Worm (Caenorhabditis elegans): ENCODE measurements around the gene F23B12.7.
"Not testable (repeated sequence)": the region's sequence is repeated elsewhere in the genome, so short reads cannot be mapped to it uniquely, and the experiment has no call there.

ce11 chrV:14463087-14463486 lies 13.6 kb downstream of the F23B12.7 start, which contains the start of gene F08H9.3:
- not testable (repeated sequence) for TF ChIP-seq zag-1 (tag; optimal IDR thresholded peaks at IDR 0.05); elt-3 (tag; optimal IDR thresholded peaks at IDR 0.05); nhr-6 (tag; optimal IDR thresholded peaks at IDR 0.05); lin-13 (GFP tag; optimal IDR thresholded peaks at IDR 0.05)
- TF ChIP-seq snpc-4 (tag; optimal IDR thresholded peaks at IDR 0.05), result peak; percentile 85
